In genomic region chrII:2197555-2198288, ce11 we compare ENCODE assay signal across 1 worm cellular context.
TF ChIP-seq lines count a peak whose summit lies in the region.

TSS of gene C33C12.1 (plus strand) at chrII:2198238.

TF ChIP-seq in whole organism, L2 larva, 48 proteins besides CTCF, POLR2A, EP300 and RAD21 (continued from another document):
- TF ChIP-seq nhr-237 (tag; optimal IDR thresholded peaks at IDR 0.05; lab: Kevin White, UChicago) (no peak), unc-55 (GFP tag; optimal IDR thresholded peaks at IDR 0.05; lab: Kevin White, UChicago) (peak; percentile 20)
TF ChIP-seq in whole organism, L2 larva: peak in this region for 6.
